Worm (Caenorhabditis elegans) whole organism, midembryonic: ENCODE measurements around the gene C02F5.13.

Experiments
- T22C8.4 ChIP-seq: fragments of 200-800 bp; sonication (Bioruptor generic); IDR thresholded peaks from 2 replicates; pipeline ENCODE4 v1.3.6; 2022; ENCODE audit warnings: missing genetic modification characterization, missing compliant biosample characterization
- cog-1 ChIP-seq: sonication (generic microtip); optimal IDR thresholded peaks from 2 replicates; lab custom pipeline; 2016; ENCODE audit warnings: missing genetic modification characterization, missing compliant biosample characterization
- flt-1 ChIP-seq: fragments of 200-800 bp; sonication (Bioruptor generic); IDR thresholded peaks from 2 replicates; pipeline ENCODE4 v1.3.6; 2022; ENCODE audit warnings: missing genetic modification characterization, missing compliant biosample characterization
- klf-2 ChIP-seq: fragments of 200-800 bp; sonication (Bioruptor generic); conservative IDR thresholded peaks from 2 replicates; pipeline ENCODE4 v1.3.6; 2022; ENCODE audit warnings: missing genetic modification reagents, missing genetic modification characterization, missing compliant biosample characterization
- med-1 ChIP-seq: sonication (generic microtip); optimal IDR thresholded peaks from 2 replicates; lab custom pipeline; 2017; ENCODE audit warnings: missing genetic modification characterization, mild to moderate bottlenecking, missing compliant biosample characterization, antibody characterized with exemption, missing genetic modification reagents; ENCODE audit not compliant: insufficient read depth
- ref-1 ChIP-seq: fragments of 200-800 bp; sonication (Bioruptor generic); conservative IDR thresholded peaks from 2 replicates; pipeline ENCODE4 v1.3.6; 2022; ENCODE audit warnings: missing genetic modification reagents, missing genetic modification characterization, missing compliant biosample characterization
- tab-1 ChIP-seq: fragments of 200-800 bp; sonication (Bioruptor generic); IDR thresholded peaks from 2 replicates; pipeline ENCODE4 v1.3.6; 2022; ENCODE audit warnings: missing genetic modification characterization, missing compliant biosample characterization
- ztf-23 ChIP-seq: fragments of 200-800 bp; sonication (Bioruptor generic); IDR thresholded peaks from 2 replicates; pipeline ENCODE4 v1.3.6; 2022; ENCODE audit warnings: missing genetic modification reagents, missing genetic modification characterization, missing compliant biosample characterization
- ztf-29 ChIP-seq: fragments of 200-800 bp; sonication (Bioruptor generic); IDR thresholded peaks from 2 replicates; pipeline ENCODE4 v1.3.6; 2022; ENCODE audit warnings: missing genetic modification reagents, missing genetic modification characterization, missing compliant biosample characterization

The C02F5.13 gene

ce11 chrIII:8281310-8281709 lies 34.2 kb downstream of the C02F5.13 start:
- TF ChIP-seq klf-2 (GFP tag; lab: Robert Waterston, UW) (no peak), T22C8.4 (GFP tag; lab: Robert Waterston, UW) (no peak), ztf-23 (no peak), cog-1 (no peak), tab-1 (GFP tag; lab: Robert Waterston, UW) (no peak)

ce11 chrIII:8283525-8283924 lies 36.4 kb downstream of the C02F5.13 start:
- no peak for TF ChIP-seq cog-1
- TF ChIP-seq ref-1 (GFP tag; lab: Robert Waterston, UW), result no peak
- no peak for TF ChIP-seq med-1 (GFP tag; lab: Kevin White, UChicago)
- TF ChIP-seq ztf-23, result no peak
- TF ChIP-seq ztf-29 (GFP tag; lab: Robert Waterston, UW), result no peak
- no peak for TF ChIP-seq T22C8.4 (GFP tag; lab: Robert Waterston, UW)
- TF ChIP-seq klf-2 (GFP tag; lab: Robert Waterston, UW), result no peak
- TF ChIP-seq flt-1 (GFP tag; lab: Robert Waterston, UW), result no peak
- TF ChIP-seq tab-1 (GFP tag; lab: Robert Waterston, UW), result no peak

ce11 chrIII:8286003-8286402 lies 38.9 kb downstream of the C02F5.13 start:
- TF ChIP-seq ztf-29 (GFP tag; lab: Robert Waterston, UW) (no peak), cog-1 (no peak), T22C8.4 (GFP tag; lab: Robert Waterston, UW) (no peak), ref-1 (GFP tag; lab: Robert Waterston, UW) (no peak), flt-1 (GFP tag; lab: Robert Waterston, UW) (no peak), med-1 (GFP tag; lab: Kevin White, UChicago) (no peak), ztf-23 (no peak), klf-2 (GFP tag; lab: Robert Waterston, UW) (no peak), tab-1 (GFP tag; lab: Robert Waterston, UW) (no peak)

- TF ChIP-seq med-1 (GFP tag; lab: Kevin White, UChicago) (no peak), ztf-23 (no peak), flt-1 (GFP tag; lab: Robert Waterston, UW) (no peak), cog-1 (no peak), tab-1 (GFP tag; lab: Robert Waterston, UW) (no peak), T22C8.4 (GFP tag; lab: Robert Waterston, UW) (no peak), ref-1 (GFP tag; lab: Robert Waterston, UW) (no peak), klf-2 (GFP tag; lab: Robert Waterston, UW) (no peak), ztf-29 (GFP tag; lab: Robert Waterston, UW) (no peak)
Measured at ce11 chrIII:8286824-8287223, 39.7 kb downstream of the C02F5.13 start.

ce11 chrIII:8287519-8287918 lies 40.4 kb downstream of the C02F5.13 start:
- TF ChIP-seq ref-1 (GFP tag; lab: Robert Waterston, UW) (no peak), T22C8.4 (GFP tag; lab: Robert Waterston, UW) (no peak), flt-1 (GFP tag; lab: Robert Waterston, UW) (peak; percentile 52; the same call in 1 of the 2 replicates), cog-1 (no peak), klf-2 (GFP tag; lab: Robert Waterston, UW) (no peak), med-1 (GFP tag; lab: Kevin White, UChicago) (no peak), ztf-29 (GFP tag; lab: Robert Waterston, UW) (no peak), ztf-23 (0 out of 2 replicates have a peak, but pooled peaks have one; percentile 16), tab-1 (GFP tag; lab: Robert Waterston, UW) (no peak)

- TF ChIP-seq ztf-29 (GFP tag; lab: Robert Waterston, UW) (no peak), ref-1 (GFP tag; lab: Robert Waterston, UW) (no peak), T22C8.4 (GFP tag; lab: Robert Waterston, UW) (no peak), flt-1 (GFP tag; lab: Robert Waterston, UW) (no peak), klf-2 (GFP tag; lab: Robert Waterston, UW) (no peak), med-1 (GFP tag; lab: Kevin White, UChicago) (no peak), tab-1 (GFP tag; lab: Robert Waterston, UW) (no peak), cog-1 (no peak), ztf-23 (no peak)
Measured at ce11 chrIII:8289181-8289580, 42.0 kb downstream of the C02F5.13 start.

- TF ChIP-seq med-1 (GFP tag; lab: Kevin White, UChicago) (no peak), ztf-23 (no peak), tab-1 (GFP tag; lab: Robert Waterston, UW) (no peak), flt-1 (GFP tag; lab: Robert Waterston, UW) (no peak)
Measured at ce11 chrIII:8291268-8292032, 44.3 kb downstream of the C02F5.13 start.

ce11 chrIII:8293260-8293659 lies 46.1 kb downstream of the C02F5.13 start:
- TF ChIP-seq T22C8.4 (GFP tag; lab: Robert Waterston, UW), result no peak
- no peak for TF ChIP-seq klf-2 (GFP tag; lab: Robert Waterston, UW)
- TF ChIP-seq tab-1 (GFP tag; lab: Robert Waterston, UW), result no peak
- no peak for TF ChIP-seq flt-1 (GFP tag; lab: Robert Waterston, UW)
- no peak for TF ChIP-seq med-1 (GFP tag; lab: Kevin White, UChicago)
- no peak for TF ChIP-seq ztf-23
